Worm (Caenorhabditis elegans): ENCODE results near the gene tmem-135.

The tmem-135 gene

ce11 chrX:4658706-4659105 lies 14.8 kb upstream of the tmem-135 start:
- no peak for TF ChIP-seq unc-62 (GFP tag; optimal IDR thresholded peaks at IDR 0.05)

ce11 chrX:4660268-4660880 lies 13.1 kb upstream of the tmem-135 start, which contains the start of gene nhr-45:
TSS of gene nhr-45 (minus strand) at chrX:4660318.
- no peak for TF ChIP-seq unc-62 (GFP tag; optimal IDR thresholded peaks at IDR 0.05)

ce11 chrX:4662293-4662825 lies 11.1 kb upstream of the tmem-135 start:
- no peak for TF ChIP-seq unc-62 (GFP tag; optimal IDR thresholded peaks at IDR 0.05)

ce11 chrX:4662964-4663684 lies 10.4 kb upstream of the tmem-135 start:
- TF ChIP-seq unc-62 (GFP tag; optimal IDR thresholded peaks at IDR 0.05) = no peak

- no peak for TF ChIP-seq unc-62 (GFP tag; optimal IDR thresholded peaks at IDR 0.05)
Observed at ce11 chrX:4664649-4665048, 8.9 kb upstream of the tmem-135 start.

- no peak for TF ChIP-seq unc-62 (GFP tag; optimal IDR thresholded peaks at IDR 0.05)
Observed at ce11 chrX:4667788-4668187, 5.7 kb upstream of the tmem-135 start, which contains the start of gene mfsd-12. TSS of gene mfsd-12 (plus strand) at chrX:4668088.

- TF ChIP-seq unc-62 (GFP tag; optimal IDR thresholded peaks at IDR 0.05) = no peak
Observed at ce11 chrX:4671837-4672236, 1.7 kb upstream of the tmem-135 start.

ce11 chrX:4676702-4677101 lies 3.2 kb downstream of the tmem-135 start:
- TF ChIP-seq unc-62 (GFP tag; optimal IDR thresholded peaks at IDR 0.05) = no peak

- TF ChIP-seq unc-62 (GFP tag; optimal IDR thresholded peaks at IDR 0.05) = no peak
Observed at ce11 chrX:4678029-4678428, 4.5 kb downstream of the tmem-135 start, which contains the start of gene flp-11. TSS of gene flp-11 (minus strand) at chrX:4678129.

- TF ChIP-seq unc-62 (GFP tag; optimal IDR thresholded peaks at IDR 0.05) = no peak
Observed at ce11 chrX:4682616-4683015, 9.1 kb downstream of the tmem-135 start, which contains the start of gene K02G10.15. TSS of gene K02G10.15 (minus strand) at chrX:4682716.

- no peak for TF ChIP-seq unc-62 (GFP tag; optimal IDR thresholded peaks at IDR 0.05)
Observed at ce11 chrX:4685579-4685978, 12.1 kb downstream of the tmem-135 start.

ce11 chrX:4691148-4691773 lies 17.8 kb downstream of the tmem-135 start, which contains the start of gene K02G10.5:
TSS of gene K02G10.5 (minus strand) at chrX:4691198.
- TF ChIP-seq unc-62 (GFP tag; optimal IDR thresholded peaks at IDR 0.05) = no peak

ce11 chrX:4694611-4695370 lies 21.3 kb downstream of the tmem-135 start:
- TF ChIP-seq unc-62 (GFP tag; optimal IDR thresholded peaks at IDR 0.05) = no peak

ce11 chrX:4698271-4698670 lies 24.8 kb downstream of the tmem-135 start:
- no peak for TF ChIP-seq unc-62 (GFP tag; optimal IDR thresholded peaks at IDR 0.05)

- TF ChIP-seq unc-62 (GFP tag; optimal IDR thresholded peaks at IDR 0.05) = no peak
Observed at ce11 chrX:4699411-4700050, 26.0 kb downstream of the tmem-135 start, which contains the start of gene hyl-2. TSS of gene hyl-2 (minus strand) at chrX:4699461.

Measured in whole organism, dauer.